Worm (Caenorhabditis elegans) whole organism, mixed stage, embryonic: ENCODE data around the gene C45B11.9.
A peak's percentile ranks its signal among the peaks of the same experiment; 100 is the strongest.

Experiments
- ces-1 ChIP-seq: fragments of 150-350 bp; optimal IDR thresholded peaks from 2 replicates; lab custom pipeline; 2014; ENCODE audit warnings: missing biosample characterization, missing genetic modification reagents, missing genetic modification characterization
- lin-13 ChIP-seq: fragments of 150-350 bp; optimal IDR thresholded peaks from 2 replicates; lab custom pipeline; 2014; ENCODE audit warnings: missing biosample characterization, missing genetic modification characterization

DNA sequence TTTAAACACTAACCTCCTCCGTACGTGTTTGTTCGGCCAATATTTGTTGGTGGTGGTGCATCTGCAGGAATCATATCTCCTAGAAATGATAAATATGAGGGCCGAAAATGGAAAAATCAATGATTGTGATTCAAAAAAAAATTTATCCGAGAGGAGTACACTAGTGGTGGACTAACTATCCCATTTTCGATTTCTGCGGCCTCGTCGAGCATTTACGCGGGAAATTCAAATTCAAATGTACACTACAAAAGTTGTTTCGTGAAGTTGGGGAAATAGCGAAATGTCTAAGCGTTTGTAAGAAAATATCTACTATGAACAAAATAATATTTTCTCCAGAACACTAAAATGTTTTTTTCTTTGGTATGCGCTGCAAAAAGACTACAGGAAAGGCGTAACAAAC is 10.8 kb upstream of the C45B11.9 start:
- no peak for TF ChIP-seq lin-13 (tag; lab: Kevin White, UChicago)
- TF ChIP-seq ces-1: peak; percentile 25
